Worm (Caenorhabditis elegans): ENCODE measurements around the gene Y57G11C.1147.

Y57G11C.1147 gene

ce11 chrIV:14824201-14824600 lies 26.9 kb upstream of the Y57G11C.1147 start (continued):
- TF ChIP-seq ceh-22 (tag; optimal IDR thresholded peaks at IDR 0.05) (no peak), ttx-3 (tag; optimal IDR thresholded peaks at IDR 0.05) (no peak)

ce11 chrIV:14822267-14822666 lies 25.0 kb upstream of the Y57G11C.1147 start:
- TF ChIP-seq C38D4.7 (GFP tag; optimal IDR thresholded peaks at IDR 0.05) (no peak), nfya-1 (tag; optimal IDR thresholded peaks at IDR 0.05) (no peak), pat-9 (tag; optimal IDR thresholded peaks at IDR 0.05) (no peak), che-1 (tag; optimal IDR thresholded peaks at IDR 0.05) (no peak), ama-1 (optimal IDR thresholded peaks at IDR 0.05) (peak; percentile 80)

DNA sequence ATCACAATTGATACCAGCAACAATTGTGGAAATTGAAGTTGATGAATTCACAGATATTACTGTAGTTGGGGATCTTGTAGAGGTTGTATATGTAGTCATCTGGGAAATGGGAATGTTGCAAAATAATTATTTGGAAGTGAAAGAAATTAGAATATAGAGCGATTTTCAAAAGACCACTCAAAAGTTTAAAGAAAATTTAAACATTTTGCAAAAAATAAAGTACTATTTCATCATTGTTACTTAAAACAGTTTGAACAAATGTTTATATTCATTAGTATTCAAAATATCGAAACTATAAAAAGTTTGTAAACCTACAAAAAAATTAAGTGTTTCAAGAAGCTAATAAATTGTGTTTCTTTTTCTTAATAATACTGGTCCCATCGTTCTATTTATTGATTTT lies 19.0 kb upstream of the Y57G11C.1147 start, which contains the start of gene Y57G11C.46:
Gene Y57G11C.46 (minus strand): TSS at position 101 of the 400 bp plus-strand sequence.
- TF ChIP-seq ceh-6 (GFP tag; optimal IDR thresholded peaks at IDR 0.05) (no peak), elt-2 (tag; optimal IDR thresholded peaks at IDR 0.05) (no peak), ceh-18 (tag; optimal IDR thresholded peaks at IDR 0.05) (no peak), dmd-4 (tag; optimal IDR thresholded peaks at IDR 0.05; ENCODE audit: borderline replicate concordance) (no peak), ama-1 (optimal IDR thresholded peaks at IDR 0.05) (no peak), ceh-31 (tag; optimal IDR thresholded peaks at IDR 0.05) (no peak), gmeb-2 (tag; optimal IDR thresholded peaks at IDR 0.05) (no peak), dve-1 (tag; optimal IDR thresholded peaks at IDR 0.05) (no peak), nfya-1 (tag; optimal IDR thresholded peaks at IDR 0.05) (no peak)

ce11 chrIV:14806903-14807302 lies 9.6 kb upstream of the Y57G11C.1147 start, which contains the start of gene oig-5:
Gene oig-5, plus strand, starts transcription at chrIV:14807203.
- no peak for TF ChIP-seq ceh-2 (tag; optimal IDR thresholded peaks at IDR 0.05)
- peak; percentile 9 for TF ChIP-seq ceh-31 (tag; optimal IDR thresholded peaks at IDR 0.05)

DNA sequence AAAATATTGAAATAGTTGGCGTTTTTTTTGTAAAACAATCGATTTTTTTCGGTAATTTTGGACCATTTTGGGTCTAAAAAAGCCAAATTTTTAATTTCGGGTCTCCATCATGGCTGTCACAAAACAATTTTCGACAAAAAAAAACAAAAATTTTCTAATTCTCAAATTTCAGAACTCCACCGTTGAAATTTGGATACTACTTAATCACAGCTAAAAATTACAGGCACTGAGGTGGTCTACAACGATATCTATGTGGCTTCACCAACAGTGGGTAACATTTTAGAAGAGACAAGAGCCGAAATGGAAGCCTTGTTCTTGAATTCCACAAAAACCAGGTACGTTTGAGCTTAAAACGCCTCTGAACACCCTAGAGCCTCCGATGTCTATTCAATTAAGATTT lies 5.0 kb upstream of the Y57G11C.1147 start, which contains the start of gene Y57G11C.1142:
Gene Y57G11C.1142 (plus strand): TSS at position 301 of the 400 bp plus-strand sequence.
- TF ChIP-seq pax-1 (tag; optimal IDR thresholded peaks at IDR 0.05): no peak

DNA sequence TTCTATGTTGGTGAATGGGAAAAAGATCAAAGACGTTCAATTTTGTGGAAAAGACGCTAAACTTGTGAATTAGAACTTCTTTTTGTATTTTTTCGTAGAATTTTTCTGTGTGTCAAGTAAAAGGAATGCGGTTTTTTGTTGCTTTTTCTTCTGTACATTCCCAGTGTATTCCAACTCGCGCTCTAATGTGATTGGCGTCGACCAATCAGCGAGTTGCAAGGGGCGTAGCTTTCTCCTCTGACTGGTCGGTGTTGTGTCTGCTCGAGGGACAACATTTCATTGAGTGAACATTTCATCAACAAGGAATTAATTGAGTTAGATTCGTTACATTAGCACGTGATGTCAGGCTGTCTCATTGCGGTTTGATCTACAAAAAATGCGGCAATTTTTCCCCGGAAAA lies 3.6 kb upstream of the Y57G11C.1147 start:
- TF ChIP-seq odd-2 (tag; optimal IDR thresholded peaks at IDR 0.05): no peak
- TF ChIP-seq K09A11.1 (tag; optimal IDR thresholded peaks at IDR 0.05; ENCODE audit: insufficient read depth): no peak
- TF ChIP-seq ceh-2 (tag; optimal IDR thresholded peaks at IDR 0.05): no peak
- no peak for TF ChIP-seq mec-3 (tag; optimal IDR thresholded peaks at IDR 0.05; ENCODE audit: borderline replicate concordance)
- no peak for TF ChIP-seq ttx-3 (tag; optimal IDR thresholded peaks at IDR 0.05)
- TF ChIP-seq pha-2 (tag; optimal IDR thresholded peaks at IDR 0.05): no peak
- TF ChIP-seq nfya-1 (tag; optimal IDR thresholded peaks at IDR 0.05): peak; percentile 68

DNA sequence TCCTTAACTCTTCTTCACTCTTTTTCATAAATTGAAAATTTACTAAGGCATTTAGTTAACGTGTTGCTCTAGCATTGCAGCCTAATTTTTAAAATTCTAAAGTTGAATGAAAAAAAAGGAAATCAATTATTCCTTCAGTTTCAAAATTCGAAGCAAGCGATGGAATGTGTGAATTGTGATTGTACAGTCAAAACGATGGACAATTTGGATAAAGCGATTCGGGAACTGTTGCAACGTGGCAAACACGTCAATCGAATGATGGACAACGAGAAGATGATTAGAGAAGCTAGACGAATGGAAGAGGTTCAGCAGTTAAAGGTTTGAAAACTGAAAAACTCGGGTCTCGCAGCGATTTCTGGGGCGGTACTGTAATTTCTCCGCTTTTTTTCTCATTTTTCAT lies 1.9 kb upstream of the Y57G11C.1147 start, which contains the start of gene Y57G11C.14:
Gene Y57G11C.14 (plus strand): TSS at position 126 of the 400 bp plus-strand sequence.
- no peak for TF ChIP-seq nfya-1 (tag; optimal IDR thresholded peaks at IDR 0.05)
- no peak for TF ChIP-seq tbx-7 (tag; optimal IDR thresholded peaks at IDR 0.05)
- no peak for TF ChIP-seq dmd-4 (tag; optimal IDR thresholded peaks at IDR 0.05; ENCODE audit: borderline replicate concordance)
- TF ChIP-seq ref-2 (tag; optimal IDR thresholded peaks at IDR 0.05): no peak
- TF ChIP-seq ceh-24 (tag; optimal IDR thresholded peaks at IDR 0.05): no peak
- TF ChIP-seq madf-2 (tag; optimal IDR thresholded peaks at IDR 0.05): no peak
- no peak for TF ChIP-seq ttx-3 (tag; optimal IDR thresholded peaks at IDR 0.05)
- TF ChIP-seq elt-2 (tag; optimal IDR thresholded peaks at IDR 0.05): no peak
- no peak for TF ChIP-seq sox-2 (GFP tag; IDR thresholded peaks at IDR 0.05)
- no peak for TF ChIP-seq mec-3 (tag; optimal IDR thresholded peaks at IDR 0.05; ENCODE audit: borderline replicate concordance)
- TF ChIP-seq dve-1 (tag; optimal IDR thresholded peaks at IDR 0.05): no peak
- TF ChIP-seq pha-4 (tag; optimal IDR thresholded peaks at IDR 0.05): no peak
- TF ChIP-seq ets-4 (tag; optimal IDR thresholded peaks at IDR 0.05): no peak

- TF ChIP-seq ceh-48 (tag; optimal IDR thresholded peaks at IDR 0.05): no peak
- TF ChIP-seq unc-3 (GFP tag; conservative IDR thresholded peaks at IDR 0.05): no peak
- TF ChIP-seq unc-3 (tag; optimal IDR thresholded peaks at IDR 0.05): no peak
- no peak for TF ChIP-seq madf-2 (tag; optimal IDR thresholded peaks at IDR 0.05)
- no peak for TF ChIP-seq pax-1 (tag; optimal IDR thresholded peaks at IDR 0.05)
- TF ChIP-seq ceh-24 (tag; optimal IDR thresholded peaks at IDR 0.05): no peak
- no peak for TF ChIP-seq ztf-16 (tag; optimal IDR thresholded peaks at IDR 0.05)
- TF ChIP-seq ceh-30 (tag; optimal IDR thresholded peaks at IDR 0.05): no peak
- TF ChIP-seq F13H6.1 (tag; optimal IDR thresholded peaks at IDR 0.05): no peak
- no peak for TF ChIP-seq ceh-9 (tag; optimal IDR thresholded peaks at IDR 0.05)
- no peak for TF ChIP-seq pqm-1 (tag; optimal IDR thresholded peaks at IDR 0.05)
- TF ChIP-seq pros-1 (tag; optimal IDR thresholded peaks at IDR 0.05): no peak
- TF ChIP-seq ceh-45 (GFP tag; IDR thresholded peaks at IDR 0.05): no peak
- no peak for TF ChIP-seq unc-42 (tag; optimal IDR thresholded peaks at IDR 0.05)
- no peak for TF ChIP-seq eyg-1 (tag; optimal IDR thresholded peaks at IDR 0.05)
Measured at ce11 chrIV:14797849-14798248, 535 bp upstream of the Y57G11C.1147 start, which contains the start of gene arl-8. Gene arl-8, plus strand, starts transcription at chrIV:14798149.
